Fruit fly (Drosophila melanogaster) whole organism, embryonic: ENCODE measurements around the gene CG10383.

ENCODE experiments used
- B-H1 ChIP-seq: fragments of 200-800 bp; sonication (Bioruptor generic); IDR thresholded peaks from 3 replicates; pipeline ENCODE4 v1.3.6; 2022; ENCODE audit warnings: missing biosample characterization, missing genetic modification characterization
- Bdp1 ChIP-seq: fragments of 200-800 bp; sonication (Bioruptor generic); optimal IDR thresholded peaks from 3 replicates; lab custom pipeline; 2016; ENCODE audit warnings: missing biosample characterization, missing genetic modification characterization
- CG10462 ChIP-seq: fragments of 200-800 bp; sonication (Bioruptor generic); optimal IDR thresholded peaks from 2 replicates; lab custom pipeline; 2016; ENCODE audit warnings: missing biosample characterization, missing genetic modification characterization
- CG11247 ChIP-seq: fragments of 200-800 bp; sonication (Bioruptor generic); IDR thresholded peaks from 2 replicates; pipeline ENCODE4 v1.3.6; 2022; ENCODE audit warnings: missing biosample characterization, missing genetic modification characterization
- CG11456 ChIP-seq: fragments of 200-800 bp; sonication (Bioruptor generic); IDR thresholded peaks from 3 replicates; pipeline ENCODE4 v1.3.6; 2022; ENCODE audit warnings: missing biosample characterization, missing genetic modification characterization
- CG12769 ChIP-seq: fragments of 200-800 bp; sonication (Bioruptor generic); optimal IDR thresholded peaks from 2 replicates; lab custom pipeline; 2019; ENCODE audit warnings: missing biosample characterization, mild to moderate bottlenecking, missing genetic modification characterization, moderate library complexity
- CG14667 ChIP-seq: fragments of 200-800 bp; sonication (Bioruptor generic); IDR thresholded peaks from 2 replicates; pipeline ENCODE4 v1.3.6; 2022; ENCODE audit warnings: missing biosample characterization, missing genetic modification characterization
- CG15269 ChIP-seq: fragments of 200-800 bp; sonication (Bioruptor generic); optimal IDR thresholded peaks from 2 replicates; lab custom pipeline; 2018; ENCODE audit warnings: missing biosample characterization, mild to moderate bottlenecking, missing genetic modification characterization, moderate library complexity
- CG1602 ChIP-seq: fragments of 200-800 bp; sonication (Bioruptor generic); optimal IDR thresholded peaks from 3 replicates; lab custom pipeline; 2016; ENCODE audit warnings: missing biosample characterization, missing genetic modification characterization
- CG1603 ChIP-seq: fragments of 200-800 bp; sonication (Bioruptor generic); optimal IDR thresholded peaks from 2 replicates; lab custom pipeline; 2019; ENCODE audit warnings: missing biosample characterization, mild to moderate bottlenecking, missing genetic modification characterization, moderate library complexity
- CG18619 ChIP-seq: fragments of 200-800 bp; sonication (Bioruptor generic); optimal IDR thresholded peaks from 3 replicates; lab custom pipeline; 2017; ENCODE audit warnings: missing biosample characterization, mild to moderate bottlenecking, missing genetic modification characterization
- CG31224 ChIP-seq: fragments of 200-800 bp; sonication (Bioruptor generic); IDR thresholded peaks from 2 replicates; pipeline ENCODE4 v1.3.6; 2022; ENCODE audit warnings: missing biosample characterization, missing genetic modification characterization
- CG5180 ChIP-seq: fragments of 200-800 bp; sonication (Bioruptor generic); optimal IDR thresholded peaks from 3 replicates; lab custom pipeline; 2017; ENCODE audit warnings: missing biosample characterization, missing genetic modification characterization, mild to moderate bottlenecking, moderate library complexity, missing genetic modification reagents
- CG6272 ChIP-seq: fragments of 200-800 bp; sonication (Bioruptor generic); IDR thresholded peaks from 2 replicates; pipeline ENCODE4 v1.3.6; 2022; ENCODE audit warnings: missing biosample characterization, missing genetic modification characterization
- CG7271 ChIP-seq: fragments of 200-800 bp; sonication (Bioruptor generic); optimal IDR thresholded peaks from 2 replicates; lab custom pipeline; 2018; ENCODE audit warnings: missing biosample characterization, mild to moderate bottlenecking, missing genetic modification characterization, moderate library complexity
- CG7839 ChIP-seq: fragments of 200-800 bp; sonication (Bioruptor generic); optimal IDR thresholded peaks from 3 replicates; lab custom pipeline; 2018; ENCODE audit warnings: missing biosample characterization, mild to moderate bottlenecking, missing genetic modification characterization, moderate library complexity
- CG7987 ChIP-seq: fragments of 200-800 bp; sonication (Bioruptor generic); optimal IDR thresholded peaks from 2 replicates; lab custom pipeline; 2018; ENCODE audit warnings: missing biosample characterization, mild to moderate bottlenecking, missing genetic modification characterization, moderate library complexity
- CG9609 ChIP-seq: fragments of 200-800 bp; sonication (Bioruptor generic); optimal IDR thresholded peaks from 3 replicates; lab custom pipeline; 2016; ENCODE audit warnings: missing biosample characterization, missing genetic modification characterization
- CG9727 ChIP-seq: fragments of 200-800 bp; sonication (Bioruptor generic); optimal IDR thresholded peaks from 3 replicates; lab custom pipeline; 2017; ENCODE audit warnings: missing biosample characterization, mild to moderate bottlenecking, missing genetic modification characterization
- Dek ChIP-seq: fragments of 200-800 bp; sonication (Bioruptor generic); optimal IDR thresholded peaks from 3 replicates; lab custom pipeline; 2019; ENCODE audit warnings: missing biosample characterization, mild to moderate bottlenecking, missing genetic modification characterization, moderate library complexity
- Doc3 ChIP-seq: fragments of 200-800 bp; sonication (Bioruptor generic); IDR thresholded peaks from 3 replicates; pipeline ENCODE4 v1.3.6; 2022; ENCODE audit warnings: missing biosample characterization, missing genetic modification characterization; ENCODE audit not compliant: partially characterized antibody
- Elba2 ChIP-seq: fragments of 200-800 bp; sonication (Bioruptor generic); optimal IDR thresholded peaks from 3 replicates; lab custom pipeline; 2016; ENCODE audit warnings: missing biosample characterization, missing genetic modification characterization
- H15 ChIP-seq: fragments of 200-800 bp; sonication (Bioruptor generic); IDR thresholded peaks from 3 replicates; pipeline ENCODE4 v1.3.6; 2022; ENCODE audit warnings: missing biosample characterization, missing genetic modification characterization
- H2.0 ChIP-seq: fragments of 200-800 bp; sonication (Bioruptor generic); IDR thresholded peaks from 2 replicates; pipeline ENCODE4 v1.3.6; 2022; ENCODE audit warnings: missing biosample characterization, missing genetic modification characterization
- HLH4C ChIP-seq: fragments of 200-800 bp; sonication (Bioruptor generic); IDR thresholded peaks from 3 replicates; pipeline ENCODE4 v1.3.6; 2022; ENCODE audit warnings: missing biosample characterization, missing genetic modification characterization; ENCODE audit not compliant: partially characterized antibody
- MESR4 ChIP-seq: fragments of 200-800 bp; sonication (Bioruptor generic); optimal IDR thresholded peaks from 2 replicates; lab custom pipeline; 2018; ENCODE audit warnings: missing biosample characterization, mild to moderate bottlenecking, missing genetic modification characterization, moderate library complexity
- NK7.1 ChIP-seq: fragments of 200-800 bp; sonication (Bioruptor generic); optimal IDR thresholded peaks from 3 replicates; lab custom pipeline; 2016; ENCODE audit warnings: missing biosample characterization, missing genetic modification characterization
- PHDP ChIP-seq: fragments of 200-800 bp; sonication (Bioruptor generic); optimal IDR thresholded peaks from 3 replicates; lab custom pipeline; 2018; ENCODE audit warnings: missing biosample characterization, mild to moderate bottlenecking, missing genetic modification characterization, moderate library complexity
- Ravus ChIP-seq: fragments of 200-800 bp; sonication (Bioruptor generic); IDR thresholded peaks from 2 replicates; pipeline ENCODE4 v1.3.6; 2022; ENCODE audit warnings: missing biosample characterization, missing genetic modification characterization
- Side ChIP-seq: fragments of 200-800 bp; sonication (Bioruptor generic); optimal IDR thresholded peaks from 2 replicates; lab custom pipeline; 2016; ENCODE audit warnings: missing biosample characterization, missing genetic modification characterization
- Sry-β ChIP-seq: fragments of 200-800 bp; sonication (Bioruptor generic); optimal IDR thresholded peaks from 2 replicates; lab custom pipeline; 2018; ENCODE audit warnings: missing biosample characterization, mild to moderate bottlenecking, missing genetic modification characterization, moderate library complexity
- Ssrp ChIP-seq: fragments of 200-800 bp; sonication (Bioruptor generic); optimal IDR thresholded peaks from 2 replicates; lab custom pipeline; 2018; ENCODE audit warnings: missing biosample characterization, mild to moderate bottlenecking, missing genetic modification characterization, moderate library complexity
- Stat92E ChIP-seq, 3 experiments: fragments of >200 bp in 2 of 3; fragments of 200-800 bp in 1 of 3; sonication (Bioruptor generic) in 1 of 3; optimal IDR thresholded peaks; 2 replicates each; lab custom pipeline; 2017 to 2019; ENCODE audit warnings: missing biosample characterization in 3 of 3, missing genetic modification characterization in 3 of 3, mild to moderate bottlenecking in 1 of 3, moderate library complexity in 1 of 3
- Usf ChIP-seq: fragments of 200-800 bp; sonication (Bioruptor generic); optimal IDR thresholded peaks from 2 replicates; lab custom pipeline; 2017; ENCODE audit warnings: missing genotype, missing biosample characterization, missing genetic modification characterization
- Xrp1 ChIP-seq: fragments of 200-800 bp; sonication (Bioruptor generic); IDR thresholded peaks from 2 replicates; pipeline ENCODE4 v1.3.6; 2022; ENCODE audit warnings: missing biosample characterization, missing genetic modification characterization
- dati ChIP-seq: fragments of 200-800 bp; sonication (Bioruptor generic); IDR thresholded peaks from 2 replicates; pipeline ENCODE4 v1.3.6; 2022; ENCODE audit warnings: missing biosample characterization, missing genetic modification characterization
- dmrt11E ChIP-seq: fragments of 200-800 bp; sonication (Bioruptor generic); optimal IDR thresholded peaks from 3 replicates; lab custom pipeline; 2018; ENCODE audit warnings: missing biosample characterization, mild to moderate bottlenecking, missing genetic modification characterization, moderate library complexity
- fd64A ChIP-seq: fragments of 200-800 bp; sonication (Bioruptor generic); optimal IDR thresholded peaks from 3 replicates; lab custom pipeline; 2018; ENCODE audit warnings: missing biosample characterization, mild to moderate bottlenecking, missing genetic modification characterization
- gcm ChIP-seq: fragments of 200-800 bp; sonication (Bioruptor generic); optimal IDR thresholded peaks from 2 replicates; lab custom pipeline; 2019; ENCODE audit warnings: missing biosample characterization, mild to moderate bottlenecking, missing genetic modification characterization, moderate library complexity
- hth ChIP-seq: fragments of >200 bp; optimal IDR thresholded peaks from 2 replicates; lab custom pipeline; 2017; ENCODE audit warnings: inconsistent platforms
- jumu ChIP-seq: fragments of 200-800 bp; sonication (Bioruptor generic); optimal IDR thresholded peaks from 3 replicates; lab custom pipeline; 2016; ENCODE audit warnings: missing biosample characterization, missing genetic modification characterization
- lmd ChIP-seq: fragments of 200-800 bp; sonication (Bioruptor generic); IDR thresholded peaks from 2 replicates; pipeline ENCODE4 v1.3.6; 2022; ENCODE audit warnings: missing biosample characterization, missing genetic modification characterization
- onecut ChIP-seq: fragments of 200-800 bp; sonication (Bioruptor generic); IDR thresholded peaks from 2 replicates; pipeline ENCODE4 v1.3.6; 2022; ENCODE audit warnings: missing biosample characterization, missing genetic modification characterization
- org-1 ChIP-seq: fragments of 200-800 bp; sonication (Bioruptor generic); optimal IDR thresholded peaks from 2 replicates; lab custom pipeline; 2017; ENCODE audit warnings: missing biosample characterization, missing genetic modification characterization
- otp ChIP-seq: fragments of 200-800 bp; sonication (Bioruptor generic); IDR thresholded peaks from 3 replicates; pipeline ENCODE4, ENCODE4 v1.3.6; 2022; ENCODE audit warnings: missing biosample characterization, missing genetic modification characterization
- pb ChIP-seq: fragments of 200-800 bp; sonication (Bioruptor generic); optimal IDR thresholded peaks from 3 replicates; lab custom pipeline; 2016; ENCODE audit warnings: missing biosample characterization, missing genetic modification characterization
- prd ChIP-seq, 3 experiments: fragments of >200 bp in 2 of 3; fragments of 200-800 bp in 1 of 3; sonication (Bioruptor generic) in 1 of 3; optimal IDR thresholded peaks in 2 of 3; IDR thresholded peaks in 1 of 3; 2 replicates in 2 of 3; 3 replicates in 1 of 3; pipeline versions ENCODE4 v1.3.6 to Lab custom; 2017 to 2022; ENCODE audit warnings: missing biosample characterization in 1 of 3, missing genetic modification characterization in 1 of 3
- sens-2 ChIP-seq: fragments of 200-800 bp; sonication (Bioruptor generic); IDR thresholded peaks from 2 replicates; pipeline ENCODE4 v1.3.6; 2022; ENCODE audit warnings: missing biosample characterization, missing genetic modification characterization
- sqz ChIP-seq: fragments of 200-800 bp; sonication (Bioruptor generic); optimal IDR thresholded peaks from 3 replicates; lab custom pipeline; 2018; ENCODE audit warnings: missing biosample characterization, mild to moderate bottlenecking, missing genetic modification characterization
- tio ChIP-seq: fragments of 200-800 bp; sonication (Bioruptor generic); optimal IDR thresholded peaks from 2 replicates; lab custom pipeline; 2017; ENCODE audit warnings: missing biosample characterization, missing genetic modification characterization, inconsistent platforms
- wor ChIP-seq: fragments of 200-800 bp; sonication (Bioruptor generic); IDR thresholded peaks from 2 replicates; pipeline ENCODE4 v1.3.6; 2022; ENCODE audit warnings: missing biosample characterization, missing genetic modification characterization

CG10383 gene

dm6 chr2L:18694724-18695105, 687 bp downstream of the CG10383 start (continued):
- TF ChIP-seq dmrt11E (tag; lab: Kevin White, UChicago) (peak; percentile 18), CG10462 (no peak), sens-2 (GFP tag; lab: Robert Waterston, UW) (peak; percentile 20; the same call in 1 of the 2 replicates), CG15269 (tag; lab: Kevin White, UChicago) (peak; percentile 3), HLH4C (no peak), Dek (tag; lab: Kevin White, UChicago) (no peak), CG7987 (GFP tag; lab: Kevin White, UChicago) (no peak), Elba2 (GFP tag; lab: Kevin White, UChicago) (no peak), otp (GFP tag; lab: Robert Waterston, UW) (no peak), H2.0 (GFP tag; lab: Robert Waterston, UW) (0 out of 2 replicates have a peak, but pooled peaks have one; percentile 27), CG7839 (tag; lab: Kevin White, UChicago) (peak; percentile 33), pb (GFP tag; lab: Kevin White, UChicago) (no peak), CG9727 (GFP tag; lab: Kevin White, UChicago) (no peak), Ravus (GFP tag; lab: Robert Waterston, UW) (no peak), fd64A (GFP tag; lab: Kevin White, UChicago) (no peak), hth (no peak), Doc3 (GFP tag; lab: Robert Waterston, UW) (no peak), Sry-β (GFP tag; lab: Kevin White, UChicago) (no peak), CG7271 (tag; lab: Kevin White, UChicago) (no peak), gcm (GFP tag; lab: Kevin White, UChicago) (no peak), CG1602 (GFP tag; lab: Kevin White, UChicago) (no peak), CG1603 (no peak), CG5180 (GFP tag; lab: Kevin White, UChicago) (no peak), Ssrp (tag; lab: Kevin White, UChicago) (peak; percentile 22), CG11456 (GFP tag; lab: Robert Waterston, UW) (0 out of 3 replicates have a peak, but pooled peaks have one; percentile 34), tio (peak; percentile 30), lmd (GFP tag; lab: Robert Waterston, UW) (0 out of 2 replicates have a peak, but pooled peaks have one; percentile 36), Stat92E (GFP tag; optimal IDR thresholded peaks at IDR 0.05; lab: Kevin White, UChicago) (no peak), B-H1 (GFP tag; lab: Robert Waterston, UW) (0 out of 3 replicates have a peak, but pooled peaks have one; percentile 22), MESR4 (GFP tag; lab: Kevin White, UChicago) (no peak), CG12769 (no peak), CG14667 (0 out of 2 replicates have a peak, but pooled peaks have one; percentile 16), Side (GFP tag; lab: Kevin White, UChicago) (no peak), jumu (GFP tag; lab: Kevin White, UChicago) (no peak), H15 (GFP tag; lab: Robert Waterston, UW) (no peak), Xrp1 (GFP tag; lab: Robert Waterston, UW) (peak; percentile 55), NK7.1 (no peak), CG6272 (GFP tag; lab: Robert Waterston, UW) (no peak), prd (optimal IDR thresholded peaks at IDR 0.05; lab: Kevin White, UChicago) (no peak), prd (GFP tag; IDR thresholded peaks at IDR 0.05; lab: Robert Waterston, UW) (peak; percentile 43; the same call in 1 of the 3 replicates), Bdp1 (GFP tag; lab: Kevin White, UChicago) (no peak), CG18619 (GFP tag; lab: Kevin White, UChicago) (no peak), sqz (GFP tag; lab: Kevin White, UChicago) (no peak), PHDP (tag; lab: Kevin White, UChicago) (peak; percentile 51), org-1 (no peak), wor (GFP tag; lab: Robert Waterston, UW) (no peak), Usf (GFP tag; lab: Kevin White, UChicago) (no peak), CG11247 (GFP tag; lab: Robert Waterston, UW) (no peak), CG9609 (GFP tag; lab: Kevin White, UChicago) (peak; percentile 6), onecut (GFP tag; lab: Robert Waterston, UW) (no peak), dati (GFP tag; lab: Robert Waterston, UW) (no peak), CG31224 (peak; percentile 9; the same call in 1 of the 2 replicates)
